Fruit fly (Drosophila melanogaster): ENCODE results near the gene CG17896.

Gene CG17896

DNA sequence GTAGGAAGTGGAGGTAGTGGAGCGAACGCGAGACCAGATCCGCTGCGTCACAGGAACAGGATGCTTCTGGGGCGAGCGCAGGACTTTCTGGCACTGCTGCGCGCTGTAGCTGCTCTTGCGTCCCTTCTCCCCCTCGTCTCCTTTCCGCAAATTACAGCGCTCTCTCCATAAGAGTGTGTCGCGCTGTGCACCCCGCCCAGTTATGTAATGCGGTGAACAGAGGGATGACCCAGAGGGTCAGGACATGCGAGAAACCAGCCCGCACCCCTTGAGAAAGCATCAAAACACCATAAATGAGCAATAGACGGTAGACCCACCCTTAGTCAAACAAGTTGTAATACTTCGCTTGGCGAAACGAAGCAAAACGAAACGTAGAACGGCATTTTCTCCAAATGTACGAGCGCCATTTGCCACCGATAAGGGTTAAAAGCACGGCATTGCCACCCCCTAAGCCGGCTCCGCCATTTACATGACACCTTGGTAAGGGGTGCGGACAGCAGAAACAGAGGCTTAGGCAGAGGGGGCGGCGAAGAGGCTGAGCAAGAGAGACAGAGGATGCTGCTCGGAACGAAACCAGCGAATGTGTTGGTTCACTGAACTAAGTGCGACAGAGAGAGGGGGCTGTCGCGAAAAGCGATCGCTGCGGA lies 27.0 kb upstream of the CG17896 start (continued):
- TF ChIP-seq B-H1 (GFP tag; IDR thresholded peaks at IDR 0.05): no peak
- peak; percentile 57 for TF ChIP-seq sens (GFP tag)
- no peak for TF ChIP-seq Eip74EF (GFP tag; optimal IDR thresholded peaks at IDR 0.05)
- no peak for TF ChIP-seq ERR (GFP tag; optimal IDR thresholded peaks at IDR 0.05)
- TF ChIP-seq zen2 (GFP tag; IDR thresholded peaks at IDR 0.05; ENCODE audit: partially characterized antibody): no peak
- no peak for TF ChIP-seq CG14667 (GFP tag; IDR thresholded peaks at IDR 0.05)
- no peak for TF ChIP-seq Dfd (GFP tag; optimal IDR thresholded peaks at IDR 0.05)
- TF ChIP-seq sd (tag; optimal IDR thresholded peaks at IDR 0.05): no peak
- no peak for TF ChIP-seq E2f1 (GFP tag; IDR thresholded peaks at IDR 0.05)
- TF ChIP-seq dm (GFP tag; optimal IDR thresholded peaks at IDR 0.05): no peak
- no peak for TF ChIP-seq MTF-1 (GFP tag; optimal IDR thresholded peaks at IDR 0.05; ENCODE audit: borderline replicate concordance)
- TF ChIP-seq Spps (tag; optimal IDR thresholded peaks at IDR 0.05): no peak
- TF ChIP-seq twi (tag; optimal IDR thresholded peaks at IDR 0.05): no peak
- peak; percentile 24; the same call in 1 of the 2 replicates for TF ChIP-seq vvl (GFP tag; IDR thresholded peaks at IDR 0.05)
- no peak for TF ChIP-seq CG18262 (tag; optimal IDR thresholded peaks at IDR 0.05)
- no peak for TF ChIP-seq ac (GFP tag; optimal IDR thresholded peaks at IDR 0.05)
- no peak for TF ChIP-seq Opbp (GFP tag; IDR thresholded peaks at IDR 0.05; ENCODE audit: partially characterized antibody)
- TF ChIP-seq jing (GFP tag; optimal IDR thresholded peaks at IDR 0.05): no peak
- peak; percentile 43 for TF ChIP-seq Med (GFP tag)
- no peak for TF ChIP-seq CG30020 (tag; optimal IDR thresholded peaks at IDR 0.05)
- no peak for TF ChIP-seq CG32772 (GFP tag; IDR thresholded peaks at IDR 0.05)
- no peak for TF ChIP-seq CG11398 (GFP tag; optimal IDR thresholded peaks at IDR 0.05)
- no peak for TF ChIP-seq PHDP (tag; optimal IDR thresholded peaks at IDR 0.05)
- TF ChIP-seq ATbp (GFP tag; optimal IDR thresholded peaks at IDR 0.05): no peak
- no peak for TF ChIP-seq bsh (GFP tag; optimal IDR thresholded peaks at IDR 0.05)
- no peak for TF ChIP-seq gsb (GFP tag; IDR thresholded peaks at IDR 0.05)
- no peak for TF ChIP-seq crp (GFP tag; optimal IDR thresholded peaks at IDR 0.05)
- TF ChIP-seq tap (tag; optimal IDR thresholded peaks at IDR 0.05): no peak
- no peak for TF ChIP-seq C15 (GFP tag; IDR thresholded peaks at IDR 0.05)
- no peak for TF ChIP-seq maf-S (GFP tag; optimal IDR thresholded peaks at IDR 0.05)
- no peak for TF ChIP-seq otp (GFP tag; IDR thresholded peaks at IDR 0.05)
- TF ChIP-seq cwo (GFP tag; optimal IDR thresholded peaks at IDR 0.05): no peak
- no peak for TF ChIP-seq lov (optimal IDR thresholded peaks at IDR 0.05)
- TF ChIP-seq lov (GFP tag; IDR thresholded peaks at IDR 0.05): no peak
- no peak for TF ChIP-seq CG7963 (GFP tag; IDR thresholded peaks at IDR 0.05; ENCODE audit: partially characterized antibody)
- TF ChIP-seq sob (GFP tag; IDR thresholded peaks at IDR 0.05): no peak
- TF ChIP-seq CG12299 (tag; optimal IDR thresholded peaks at IDR 0.05): no peak
- TF ChIP-seq CG11085 (GFP tag; IDR thresholded peaks at IDR 0.05): no peak
- TF ChIP-seq abd-A (tag; optimal IDR thresholded peaks at IDR 0.05): peak; percentile 97
- peak; percentile 26 for TF ChIP-seq CG10431 (GFP tag; optimal IDR thresholded peaks at IDR 0.05)
- TF ChIP-seq CG15696 (tag; optimal IDR thresholded peaks at IDR 0.05): no peak
- TF ChIP-seq CG15601 (tag; optimal IDR thresholded peaks at IDR 0.05): no peak
- TF ChIP-seq caup (GFP tag; optimal IDR thresholded peaks at IDR 0.05; ENCODE audit: severe bottlenecking): no peak
- TF ChIP-seq aop (GFP tag; IDR thresholded peaks at IDR 0.05): no peak
- TF ChIP-seq CHES-1-like (GFP tag; optimal IDR thresholded peaks at IDR 0.05): no peak
- TF ChIP-seq CG17186 (GFP tag; optimal IDR thresholded peaks at IDR 0.05): no peak
- TF ChIP-seq run (tag; optimal IDR thresholded peaks at IDR 0.05): no peak
- TF ChIP-seq CG6272 (GFP tag; IDR thresholded peaks at IDR 0.05): no peak
- TF ChIP-seq Jarid2 (GFP tag; optimal IDR thresholded peaks at IDR 0.05): no peak
- TF ChIP-seq pfk (GFP tag; optimal IDR thresholded peaks at IDR 0.05): peak; percentile 9

All from whole organism, embryonic.